Worm (Caenorhabditis elegans): ENCODE measurements around the gene tbx-36.

DNA sequence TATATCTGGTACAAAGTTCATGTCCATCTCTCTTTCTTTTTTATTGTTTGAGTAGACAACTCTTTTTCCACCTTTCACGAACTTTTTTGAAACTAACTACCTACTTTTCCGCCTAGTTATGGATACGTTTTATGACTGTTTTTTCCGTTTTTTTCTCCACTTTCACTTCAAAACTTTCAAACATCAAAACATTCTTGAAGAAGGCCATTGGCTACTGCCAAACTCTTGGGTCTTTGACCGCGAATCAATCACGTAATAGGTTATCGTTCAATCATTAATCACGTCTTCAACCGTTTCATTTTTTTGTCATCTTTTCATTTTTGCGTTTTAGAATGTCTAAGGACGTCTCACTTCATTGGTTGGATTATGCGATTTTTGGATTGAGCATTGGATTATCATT lies 13.3 kb upstream of the tbx-36 start, which contains the start of gene slc-5A12:
- TF ChIP-seq ztf-23 (GFP tag; IDR thresholded peaks at IDR 0.05): no peak
- TF ChIP-seq med-1 (GFP tag; optimal IDR thresholded peaks at IDR 0.05; ENCODE audit: insufficient read depth): no peak
- TF ChIP-seq klf-2 (GFP tag; conservative IDR thresholded peaks at IDR 0.05): no peak
- no peak for TF ChIP-seq ztf-29 (GFP tag; IDR thresholded peaks at IDR 0.05)
